Fruit fly (Drosophila melanogaster): ENCODE results near the gene nsl1.

Gene nsl1

DNA sequence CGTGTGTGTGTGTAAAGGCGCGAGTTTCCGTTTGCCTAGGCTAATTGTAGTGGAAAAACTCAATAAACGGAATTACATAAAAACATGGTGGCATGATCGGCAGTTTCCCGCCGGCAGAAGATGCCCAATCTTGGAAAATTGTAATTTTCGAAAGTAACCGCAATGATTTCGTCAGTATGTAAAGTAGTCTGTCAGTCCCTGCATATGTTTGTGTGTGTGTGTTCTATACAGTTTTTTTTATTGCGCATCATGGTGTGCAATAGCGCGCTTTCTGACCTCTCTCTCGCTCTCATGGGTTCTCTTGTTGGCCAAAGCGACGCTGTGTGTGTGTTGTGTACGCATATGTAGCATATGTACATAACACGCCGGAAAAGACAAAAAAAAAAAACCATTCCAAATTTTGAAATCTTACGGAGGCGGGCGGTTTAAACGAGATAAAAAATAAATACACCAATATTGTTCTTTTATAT, 711 bp downstream of the nsl1 start (continued):
- TF ChIP-seq zen (tag; optimal IDR thresholded peaks at IDR 0.05) (peak; percentile 3), slp2 (GFP tag; optimal IDR thresholded peaks at IDR 0.05) (peak; percentile 12), vfl (GFP tag; optimal IDR thresholded peaks at IDR 0.05) (peak; percentile 4), CG3995 (GFP tag; optimal IDR thresholded peaks at IDR 0.05) (no peak), CG6791 (GFP tag; IDR thresholded peaks at IDR 0.05; ENCODE audit: partially characterized antibody) (no peak), nerfin-1 (tag; optimal IDR thresholded peaks at IDR 0.05) (peak; percentile 62), Lhr (GFP tag; optimal IDR thresholded peaks at IDR 0.05) (peak; percentile 39), gcm2 (GFP tag; optimal IDR thresholded peaks at IDR 0.05) (no peak), slou (GFP tag; optimal IDR thresholded peaks at IDR 0.05) (no peak), schlank (tag; optimal IDR thresholded peaks at IDR 0.05) (peak; percentile 13), gfzf (GFP tag; optimal IDR thresholded peaks at IDR 0.05) (no peak), tna (GFP tag; IDR thresholded peaks at IDR 0.05; ENCODE audit: partially characterized antibody) (no peak), CG17359 (tag; optimal IDR thresholded peaks at IDR 0.05) (peak; percentile 59), CG18476 (GFP tag; optimal IDR thresholded peaks at IDR 0.05) (no peak), row (GFP tag; IDR thresholded peaks at IDR 0.05) (0 out of 3 replicates have a peak, but pooled peaks have one; percentile 10), CG12071 (GFP tag; optimal IDR thresholded peaks at IDR 0.05) (peak; percentile 39), D (optimal IDR thresholded peaks at IDR 0.05) (no peak), D (GFP tag; optimal IDR thresholded peaks at IDR 0.05) (peak; percentile 5), trem (tag; optimal IDR thresholded peaks at IDR 0.05) (peak; percentile 5), CG10321 (GFP tag; IDR thresholded peaks at IDR 0.05) (peak; percentile 69), psq (GFP tag; optimal IDR thresholded peaks at IDR 0.05) (peak; percentile 8), CG12299 (tag; optimal IDR thresholded peaks at IDR 0.05) (peak; percentile 20), her (GFP tag; optimal IDR thresholded peaks at IDR 0.05) (peak; percentile 32), HmgZ (tag; optimal IDR thresholded peaks at IDR 0.05) (peak; percentile 45), ase (GFP tag; IDR thresholded peaks at IDR 0.05) (no peak), eve (GFP tag; optimal IDR thresholded peaks at IDR 0.05) (no peak), E2f2 (GFP tag; IDR thresholded peaks at IDR 0.05) (0 out of 2 replicates have a peak, but pooled peaks have one; percentile 28), CG10979 (tag; optimal IDR thresholded peaks at IDR 0.05) (peak; percentile 7), CG8924 (tag; optimal IDR thresholded peaks at IDR 0.05) (peak; percentile 45), CG13424 (tag; optimal IDR thresholded peaks at IDR 0.05) (peak; percentile 14), slbo (GFP tag; IDR thresholded peaks at IDR 0.05) (peak; percentile 27; the same call in 1 of the 2 replicates), luna (GFP tag; optimal IDR thresholded peaks at IDR 0.05) (no peak), HHEX (GFP tag; optimal IDR thresholded peaks at IDR 0.05) (peak; percentile 49), NFAT (GFP tag; IDR thresholded peaks at IDR 0.05) (peak; percentile 40; the same call in 1 of the 2 replicates), dati (GFP tag; IDR thresholded peaks at IDR 0.05) (no peak), nmo (GFP tag; optimal IDR thresholded peaks at IDR 0.05) (no peak), dysf (GFP tag; IDR thresholded peaks at IDR 0.05) (peak; percentile 28; the same call in 1 of the 3 replicates), CG8388 (GFP tag; optimal IDR thresholded peaks at IDR 0.05) (peak; percentile 2), Adf1 (GFP tag; IDR thresholded peaks at IDR 0.05) (peak; percentile 18; the same call in 1 of the 2 replicates), CG3281 (GFP tag; optimal IDR thresholded peaks at IDR 0.05) (peak; percentile 49), da (GFP tag; optimal IDR thresholded peaks at IDR 0.05) (peak; percentile 22), onecut (GFP tag; IDR thresholded peaks at IDR 0.05) (peak; percentile 35; the same call in 1 of the 2 replicates), CG10274 (GFP tag; optimal IDR thresholded peaks at IDR 0.05) (no peak), CG17385 (GFP tag; optimal IDR thresholded peaks at IDR 0.05) (peak; percentile 18), CG7745 (tag; optimal IDR thresholded peaks at IDR 0.05) (peak; percentile 13), MBD-R2 (GFP tag; IDR thresholded peaks at IDR 0.05) (peak; percentile 34; the same call in 1 of the 2 replicates), nom (GFP tag; optimal IDR thresholded peaks at IDR 0.05) (peak; percentile 53), Mad (GFP tag; optimal IDR thresholded peaks at IDR 0.05) (peak; percentile 12), lbe (GFP tag; optimal IDR thresholded peaks at IDR 0.05) (peak; percentile 30), bsh (GFP tag; optimal IDR thresholded peaks at IDR 0.05) (peak in 1 of 2 experiments; percentile 25)
